Worm (Caenorhabditis elegans): Measurements from ENCODE around the gene nspe-2.

The nspe-2 gene

ce11 chrII:12622843-12623242 is 3.7 kb upstream of the nspe-2 start:
- no peak for TF ChIP-seq ceh-24 (tag; optimal IDR thresholded peaks at IDR 0.05)
- no peak for TF ChIP-seq pros-1 (tag; optimal IDR thresholded peaks at IDR 0.05)
- no peak for TF ChIP-seq ceh-30 (tag; optimal IDR thresholded peaks at IDR 0.05)
- TF ChIP-seq fkh-6 (tag; optimal IDR thresholded peaks at IDR 0.05): no peak
- no peak for TF ChIP-seq ceh-45 (GFP tag; IDR thresholded peaks at IDR 0.05)
- TF ChIP-seq elt-2 (tag; optimal IDR thresholded peaks at IDR 0.05): no peak
- TF ChIP-seq nhr-11 (tag; optimal IDR thresholded peaks at IDR 0.05): no peak
- no peak for TF ChIP-seq K02D7.2 (tag; optimal IDR thresholded peaks at IDR 0.05)
- TF ChIP-seq hlh-13 (GFP tag; optimal IDR thresholded peaks at IDR 0.05): no peak
- TF ChIP-seq T23F11.4 (GFP tag; optimal IDR thresholded peaks at IDR 0.05): no peak
- TF ChIP-seq hlh-6 (tag; optimal IDR thresholded peaks at IDR 0.05): no peak
- no peak for TF ChIP-seq pat-9 (tag; optimal IDR thresholded peaks at IDR 0.05)
- no peak for TF ChIP-seq sox-2 (GFP tag; IDR thresholded peaks at IDR 0.05)
- no peak for TF ChIP-seq K09A11.1 (tag; optimal IDR thresholded peaks at IDR 0.05; ENCODE audit: insufficient read depth)
- TF ChIP-seq elt-4 (tag; optimal IDR thresholded peaks at IDR 0.05): no peak

ce11 chrII:12621908-12622566 is 2.8 kb upstream of the nspe-2 start, which contains the start of gene nspe-8:
TSS of gene nspe-8 (minus strand) at chrII:12621958.
- TF ChIP-seq ref-2 (tag; optimal IDR thresholded peaks at IDR 0.05): no peak
- TF ChIP-seq sdc-2 (tag; optimal IDR thresholded peaks at IDR 0.05): no peak
- no peak for TF ChIP-seq fax-1 (tag; optimal IDR thresholded peaks at IDR 0.05)
- no peak for TF ChIP-seq ceh-34 (tag; optimal IDR thresholded peaks at IDR 0.05)
- TF ChIP-seq pha-4 (tag; optimal IDR thresholded peaks at IDR 0.05): no peak
- no peak for TF ChIP-seq sox-4 (tag; optimal IDR thresholded peaks at IDR 0.05)
- TF ChIP-seq hlh-13 (GFP tag; optimal IDR thresholded peaks at IDR 0.05): no peak
- no peak for TF ChIP-seq elt-4 (tag; optimal IDR thresholded peaks at IDR 0.05)
- TF ChIP-seq ceh-9 (tag; optimal IDR thresholded peaks at IDR 0.05): no peak
- no peak for TF ChIP-seq nhr-11 (tag; optimal IDR thresholded peaks at IDR 0.05)
- TF ChIP-seq mec-3 (tag; optimal IDR thresholded peaks at IDR 0.05; ENCODE audit: borderline replicate concordance): no peak
- no peak for TF ChIP-seq pat-9 (tag; optimal IDR thresholded peaks at IDR 0.05)
- TF ChIP-seq ceh-2 (tag; optimal IDR thresholded peaks at IDR 0.05): no peak
- no peak for TF ChIP-seq unc-55 (GFP tag; optimal IDR thresholded peaks at IDR 0.05)
- TF ChIP-seq pqm-1 (tag; optimal IDR thresholded peaks at IDR 0.05): no peak

- TF ChIP-seq ahr-1 (tag; optimal IDR thresholded peaks at IDR 0.05) (no peak), hlh-15 (tag; optimal IDR thresholded peaks at IDR 0.05) (no peak), nhr-232 (tag; optimal IDR thresholded peaks at IDR 0.05) (no peak), zip-5 (tag; optimal IDR thresholded peaks at IDR 0.05) (no peak), tbx-2 (tag; optimal IDR thresholded peaks at IDR 0.05) (no peak), C38D4.7 (GFP tag; optimal IDR thresholded peaks at IDR 0.05) (no peak), pros-1 (tag; optimal IDR thresholded peaks at IDR 0.05) (no peak), ceh-14 (tag; optimal IDR thresholded peaks at IDR 0.05) (no peak)
Observed at ce11 chrII:12620764-12621163, 1.6 kb upstream of the nspe-2 start, which contains the start of gene nspe-1. TSS of gene nspe-1 (minus strand) at chrII:12620864.

- TF ChIP-seq pax-1 (tag; optimal IDR thresholded peaks at IDR 0.05): no peak
- TF ChIP-seq tbx-2 (tag; optimal IDR thresholded peaks at IDR 0.05): no peak
- no peak for TF ChIP-seq zip-5 (tag; optimal IDR thresholded peaks at IDR 0.05)
- no peak for TF ChIP-seq ama-1 (optimal IDR thresholded peaks at IDR 0.05)
- TF ChIP-seq hlh-15 (tag; optimal IDR thresholded peaks at IDR 0.05): no peak
- TF ChIP-seq nhr-11 (tag; optimal IDR thresholded peaks at IDR 0.05): no peak
- TF ChIP-seq ets-4 (tag; optimal IDR thresholded peaks at IDR 0.05): no peak
- TF ChIP-seq unc-55 (GFP tag; optimal IDR thresholded peaks at IDR 0.05): no peak
- no peak for TF ChIP-seq che-1 (tag; optimal IDR thresholded peaks at IDR 0.05)
- TF ChIP-seq ztf-16 (tag; optimal IDR thresholded peaks at IDR 0.05): no peak
- no peak for TF ChIP-seq pqm-1 (tag; optimal IDR thresholded peaks at IDR 0.05)
- TF ChIP-seq ceh-6 (GFP tag; optimal IDR thresholded peaks at IDR 0.05): no peak
Observed at ce11 chrII:12617586-12617985, 1.6 kb downstream of the nspe-2 start, which contains the start of gene nspe-3. TSS of gene nspe-3 (plus strand) at chrII:12617886.
